Worm (Caenorhabditis elegans) whole organism, mixed stage, embryonic: ENCODE results near the gene srlf-30.

Source experiments
- M03D4.4 ChIP-seq: sonication (generic microtip); optimal IDR thresholded peaks from 2 replicates; lab custom pipeline; 2017; ENCODE audit warnings: mild to moderate bottlenecking, missing genetic modification characterization, missing compliant biosample characterization
- bed-3 ChIP-seq: fragments of 200-800 bp; sonication (Bioruptor generic); optimal IDR thresholded peaks from 3 replicates; lab custom pipeline; 2018; ENCODE audit warnings: mild to moderate bottlenecking, missing genetic modification characterization, moderate library complexity, missing compliant biosample characterization
- blmp-1 ChIP-seq: fragments of 150-350 bp; optimal IDR thresholded peaks from 2 replicates; lab custom pipeline; 2014; ENCODE audit warnings: missing biosample characterization, missing genetic modification characterization
- ceh-39 ChIP-seq: fragments of 150-350 bp; optimal IDR thresholded peaks from 2 replicates; lab custom pipeline; 2014; ENCODE audit warnings: missing biosample characterization, missing genetic modification characterization
- ceh-83 ChIP-seq: fragments of 200-800 bp; sonication (Bioruptor generic); optimal IDR thresholded peaks from 2 replicates; lab custom pipeline; 2018; ENCODE audit warnings: mild to moderate bottlenecking, missing genetic modification characterization, missing compliant biosample characterization
- ces-1 ChIP-seq: fragments of 150-350 bp; optimal IDR thresholded peaks from 2 replicates; lab custom pipeline; 2014; ENCODE audit warnings: missing biosample characterization, missing genetic modification reagents, missing genetic modification characterization
- cnd-1 ChIP-seq: fragments of 200-800 bp; sonication (Bioruptor generic); optimal IDR thresholded peaks from 2 replicates; lab custom pipeline; 2018; ENCODE audit warnings: mild to moderate bottlenecking, missing genetic modification characterization, missing compliant biosample characterization
- drap-1 ChIP-seq: fragments of 200-800 bp; sonication (Bioruptor generic); optimal IDR thresholded peaks from 3 replicates; lab custom pipeline; 2018; ENCODE audit warnings: mild to moderate bottlenecking, missing genetic modification characterization, missing compliant biosample characterization
- elt-1 ChIP-seq: sonication (generic microtip); optimal IDR thresholded peaks from 2 replicates; lab custom pipeline; 2017; ENCODE audit warnings: missing genetic modification characterization, mild to moderate bottlenecking, missing compliant biosample characterization, antibody characterized with exemption, moderate library complexity, borderline replicate concordance; ENCODE audit not compliant: insufficient read depth
- elt-3 ChIP-seq: fragments of 150-350 bp; optimal IDR thresholded peaks from 2 replicates; lab custom pipeline; 2014; ENCODE audit warnings: missing biosample characterization, missing genetic modification characterization
- flh-1 ChIP-seq: fragments of 200-800 bp; sonication (Bioruptor generic); optimal IDR thresholded peaks from 2 replicates; lab custom pipeline; 2018; ENCODE audit warnings: mild to moderate bottlenecking, missing genetic modification characterization, moderate library complexity, missing compliant biosample characterization
- ham-2 ChIP-seq: fragments of 200-800 bp; sonication (Bioruptor generic); optimal IDR thresholded peaks from 2 replicates; lab custom pipeline; 2018; ENCODE audit warnings: mild to moderate bottlenecking, missing genetic modification characterization, missing compliant biosample characterization
- hlh-1 ChIP-seq: fragments of 150-350 bp; optimal IDR thresholded peaks from 2 replicates; lab custom pipeline; 2014; ENCODE audit warnings: missing biosample characterization, missing genetic modification reagents, missing genetic modification characterization
- lin-13 ChIP-seq: fragments of 150-350 bp; optimal IDR thresholded peaks from 2 replicates; lab custom pipeline; 2014; ENCODE audit warnings: missing biosample characterization, missing genetic modification characterization
- lsy-2 ChIP-seq: fragments of 150-350 bp; optimal IDR thresholded peaks from 2 replicates; lab custom pipeline; 2014; ENCODE audit warnings: missing biosample characterization, missing genetic modification characterization
- mab-5 ChIP-seq: fragments of 150-350 bp; optimal IDR thresholded peaks from 2 replicates; lab custom pipeline; 2014; ENCODE audit warnings: missing biosample characterization, missing genetic modification characterization
- mep-1 ChIP-seq: fragments of 150-350 bp; optimal IDR thresholded peaks from 2 replicates; lab custom pipeline; 2017; ENCODE audit warnings: missing biosample characterization, missing genetic modification reagents, missing genetic modification characterization, inconsistent platforms
- mls-2 ChIP-seq: sonication (generic microtip); optimal IDR thresholded peaks from 2 replicates; lab custom pipeline; 2016; ENCODE audit warnings: mild to moderate bottlenecking, missing genetic modification characterization, moderate library complexity, missing compliant biosample characterization
- nhr-12 ChIP-seq: fragments of 150-350 bp; optimal IDR thresholded peaks from 2 replicates; lab custom pipeline; 2014; ENCODE audit warnings: missing biosample characterization, missing genetic modification characterization
- nhr-2 ChIP-seq: fragments of 150-350 bp; optimal IDR thresholded peaks from 2 replicates; lab custom pipeline; 2014; ENCODE audit warnings: missing biosample characterization, missing genetic modification characterization
- nhr-237 ChIP-seq: fragments of 150-350 bp; optimal IDR thresholded peaks from 2 replicates; lab custom pipeline; 2014; ENCODE audit warnings: missing biosample characterization, missing genetic modification characterization
- nhr-28 ChIP-seq: fragments of 150-350 bp; optimal IDR thresholded peaks from 2 replicates; lab custom pipeline; 2014; ENCODE audit warnings: missing biosample characterization, missing genetic modification characterization
- nhr-76 ChIP-seq: sonication (generic microtip); optimal IDR thresholded peaks from 2 replicates; lab custom pipeline; 2017; ENCODE audit warnings: missing biosample characterization, missing genetic modification characterization
- pha-4 ChIP-seq: fragments of 150-350 bp; optimal IDR thresholded peaks from 2 replicates; lab custom pipeline; 2018; ENCODE audit warnings: missing biosample characterization, missing genetic modification reagents, missing genetic modification characterization
- sem-2 ChIP-seq: fragments of 200-800 bp; sonication (Bioruptor generic); optimal IDR thresholded peaks from 2 replicates; lab custom pipeline; 2018; ENCODE audit warnings: mild to moderate bottlenecking, missing genetic modification characterization, missing compliant biosample characterization
- snpc-4 ChIP-seq: fragments of 150-350 bp; optimal IDR thresholded peaks from 2 replicates; lab custom pipeline; 2014; ENCODE audit warnings: missing biosample characterization, missing genetic modification characterization
- sptf-1 ChIP-seq: sonication (generic microtip); optimal IDR thresholded peaks from 2 replicates; lab custom pipeline; 2017; ENCODE audit warnings: mild to moderate bottlenecking, missing genetic modification characterization, moderate library complexity, missing compliant biosample characterization
- tbx-8 ChIP-seq: fragments of 200-800 bp; sonication (Bioruptor generic); optimal IDR thresholded peaks from 2 replicates; lab custom pipeline; 2018; ENCODE audit warnings: mild to moderate bottlenecking, missing genetic modification characterization, moderate library complexity, missing compliant biosample characterization
- unc-120 ChIP-seq: sonication (generic microtip); optimal IDR thresholded peaks from 2 replicates; lab custom pipeline; 2017; ENCODE audit warnings: missing genetic modification characterization, missing compliant biosample characterization; ENCODE audit not compliant: poor library complexity, severe bottlenecking
- unc-39 ChIP-seq: fragments of 150-350 bp; optimal IDR thresholded peaks from 2 replicates; lab custom pipeline; 2014; ENCODE audit warnings: missing biosample characterization, missing genetic modification characterization
- unc-62 ChIP-seq: fragments of 150-350 bp; optimal IDR thresholded peaks from 2 replicates; lab custom pipeline; 2014; ENCODE audit warnings: missing biosample characterization, missing genetic modification reagents, missing genetic modification characterization
- zip-8 ChIP-seq: fragments of 150-350 bp; optimal IDR thresholded peaks from 2 replicates; lab custom pipeline; 2014; ENCODE audit warnings: missing biosample characterization, missing genetic modification characterization
- ztf-11 ChIP-seq: fragments of 150-350 bp; optimal IDR thresholded peaks from 2 replicates; lab custom pipeline; 2014; ENCODE audit warnings: missing biosample characterization, missing genetic modification characterization

srlf-30 gene

ce11 chrIV:10915388-10915787 is 15.2 kb downstream of the srlf-30 start, which contains the start of gene ZK593.3:
ZK593.3 (plus strand) TSS chrIV:10915688.
- no peak for TF ChIP-seq ztf-11 (tag; lab: Kevin White, UChicago)
- no peak for TF ChIP-seq tbx-8 (GFP tag; lab: Kevin White, UChicago)
- TF ChIP-seq sem-2 (GFP tag; lab: Kevin White, UChicago) = no peak
- no peak for TF ChIP-seq nhr-28
- no peak for TF ChIP-seq ces-1 (GFP tag; lab: Kevin White, UChicago)
- TF ChIP-seq mab-5 (tag; lab: Kevin White, UChicago) = no peak
- no peak for TF ChIP-seq bed-3
- TF ChIP-seq snpc-4 (tag; lab: Kevin White, UChicago) = no peak
- no peak for TF ChIP-seq elt-1 (tag; lab: Kevin White, UChicago)
- no peak for TF ChIP-seq unc-120 (tag; lab: Kevin White, UChicago)
- no peak for TF ChIP-seq nhr-12
- TF ChIP-seq cnd-1 = no peak
- TF ChIP-seq sptf-1 (tag; lab: Kevin White, UChicago) = no peak
- TF ChIP-seq lin-13 = no peak
- TF ChIP-seq elt-3 (tag; lab: Kevin White, UChicago) = no peak
- TF ChIP-seq ceh-83 (GFP tag; lab: Kevin White, UChicago) = no peak
- no peak for TF ChIP-seq drap-1 (GFP tag; lab: Kevin White, UChicago)
- TF ChIP-seq unc-39 (tag; lab: Kevin White, UChicago) = no peak

ce11 chrIV:10916134-10916533 is 16.0 kb downstream of the srlf-30 start:
- TF ChIP-seq flh-1 (GFP tag; lab: Kevin White, UChicago) (no peak), blmp-1 (no peak), tbx-8 (GFP tag; lab: Kevin White, UChicago) (no peak), drap-1 (GFP tag; lab: Kevin White, UChicago) (no peak), ces-1 (GFP tag; lab: Kevin White, UChicago) (no peak), nhr-237 (no peak), sptf-1 (tag; lab: Kevin White, UChicago) (no peak)

- no peak for TF ChIP-seq nhr-76 (tag; lab: Kevin White, UChicago)
- peak; percentile 30 for TF ChIP-seq M03D4.4 (tag; lab: Kevin White, UChicago)
- TF ChIP-seq unc-120 (tag; lab: Kevin White, UChicago) = peak; percentile 13
- TF ChIP-seq nhr-2 (tag; lab: Kevin White, UChicago) = no peak
- TF ChIP-seq pha-4 (tag; lab: Kevin White, UChicago) = peak; percentile 39
- peak; percentile 21 for TF ChIP-seq lsy-2 (tag; lab: Kevin White, UChicago)
- no peak for TF ChIP-seq cnd-1
- TF ChIP-seq sptf-1 (tag; lab: Kevin White, UChicago) = no peak
- peak; percentile 14 for TF ChIP-seq unc-62 (GFP tag; lab: Kevin White, UChicago)
- peak; percentile 48 for TF ChIP-seq mls-2 (tag; lab: Kevin White, UChicago)
- no peak for TF ChIP-seq nhr-12
- TF ChIP-seq mep-1 = peak; percentile 40
- no peak for TF ChIP-seq bed-3
- TF ChIP-seq sem-2 (GFP tag; lab: Kevin White, UChicago) = no peak
- TF ChIP-seq nhr-28 = no peak
- TF ChIP-seq ceh-39 = peak; percentile 32
- peak; percentile 27 for TF ChIP-seq elt-1 (tag; lab: Kevin White, UChicago)
- TF ChIP-seq hlh-1 = peak; percentile 45
- TF ChIP-seq ztf-11 (tag; lab: Kevin White, UChicago) = no peak
- peak; percentile 20 for TF ChIP-seq nhr-237
- TF ChIP-seq ces-1 (GFP tag; lab: Kevin White, UChicago) = peak; percentile 79
Observed at ce11 chrIV:10918877-10919560, 18.8 kb downstream of the srlf-30 start.

ce11 chrIV:10919770-10920169 is 19.6 kb downstream of the srlf-30 start, which contains the start of gene rbr-2:
rbr-2 (plus strand) TSS chrIV:10920070.
- TF ChIP-seq unc-39 (tag; lab: Kevin White, UChicago) (no peak), elt-1 (tag; lab: Kevin White, UChicago) (no peak), flh-1 (GFP tag; lab: Kevin White, UChicago) (no peak), drap-1 (GFP tag; lab: Kevin White, UChicago) (no peak), pha-4 (tag; lab: Kevin White, UChicago) (no peak), mls-2 (tag; lab: Kevin White, UChicago) (no peak), lsy-2 (tag; lab: Kevin White, UChicago) (no peak), elt-3 (tag; lab: Kevin White, UChicago) (no peak), nhr-2 (tag; lab: Kevin White, UChicago) (no peak), tbx-8 (GFP tag; lab: Kevin White, UChicago) (no peak), ceh-83 (GFP tag; lab: Kevin White, UChicago) (no peak), sptf-1 (tag; lab: Kevin White, UChicago) (no peak), blmp-1 (no peak), sem-2 (GFP tag; lab: Kevin White, UChicago) (no peak), ceh-39 (no peak), ham-2 (GFP tag; lab: Kevin White, UChicago) (no peak), zip-8 (tag; lab: Kevin White, UChicago) (no peak)
